Fruit fly (Drosophila melanogaster) ovary, adult (tissue): ENCODE results near the gene vrs.

Experiments used
- CG17801 ChIP-seq: fragments of 200-800 bp; optimal IDR thresholded peaks from 2 replicates; lab custom pipeline; 2019; ENCODE audit warnings: missing biosample characterization, mild to moderate bottlenecking, missing genetic modification characterization, moderate library complexity; ENCODE audit not compliant: partially characterized antibody

vrs gene

DNA sequence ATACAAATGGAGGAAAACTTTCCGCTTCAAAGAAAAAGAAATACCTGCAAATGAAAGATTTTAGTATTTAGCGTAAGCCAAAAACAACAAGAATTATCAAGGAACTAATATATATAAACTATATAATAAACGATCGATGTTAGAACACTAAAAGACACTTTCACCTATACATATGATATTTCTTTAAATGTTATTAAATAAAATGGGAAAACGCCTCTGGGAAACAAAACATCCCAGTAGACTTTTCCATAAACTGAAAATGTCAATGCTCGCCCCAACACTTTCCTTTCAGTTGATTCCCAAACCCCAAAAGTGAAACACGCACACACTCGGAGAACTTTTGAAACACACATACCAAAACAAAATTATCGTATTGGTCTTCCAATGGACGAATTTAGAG, at the start of gene vrs:
Gene vrs, plus strand, starts transcription at position 301 of the 400 bp plus-strand sequence.
- no peak for TF ChIP-seq CG17801 (GFP tag; lab: Kevin White, UChicago)

DNA sequence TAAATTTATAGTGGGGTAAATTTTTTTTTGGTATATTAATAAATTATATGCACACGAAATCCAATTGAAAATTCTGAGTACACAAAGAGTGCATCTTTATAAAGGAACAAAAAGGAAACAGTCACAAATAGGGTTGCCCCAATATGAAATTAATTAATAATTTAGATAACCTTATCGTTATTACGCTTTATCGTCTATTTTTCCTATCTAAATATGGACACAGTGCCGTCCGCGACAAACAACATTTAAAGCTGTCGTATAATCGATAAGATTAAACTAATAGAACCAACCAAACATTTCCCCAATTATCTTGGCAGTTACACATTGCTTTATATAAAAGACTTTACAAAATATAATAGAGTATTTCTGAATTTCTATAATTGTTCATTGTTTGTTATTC, 49.4 kb upstream of the vrs start:
- TF ChIP-seq CG17801 (GFP tag; lab: Kevin White, UChicago) = peak; percentile 19

DNA sequence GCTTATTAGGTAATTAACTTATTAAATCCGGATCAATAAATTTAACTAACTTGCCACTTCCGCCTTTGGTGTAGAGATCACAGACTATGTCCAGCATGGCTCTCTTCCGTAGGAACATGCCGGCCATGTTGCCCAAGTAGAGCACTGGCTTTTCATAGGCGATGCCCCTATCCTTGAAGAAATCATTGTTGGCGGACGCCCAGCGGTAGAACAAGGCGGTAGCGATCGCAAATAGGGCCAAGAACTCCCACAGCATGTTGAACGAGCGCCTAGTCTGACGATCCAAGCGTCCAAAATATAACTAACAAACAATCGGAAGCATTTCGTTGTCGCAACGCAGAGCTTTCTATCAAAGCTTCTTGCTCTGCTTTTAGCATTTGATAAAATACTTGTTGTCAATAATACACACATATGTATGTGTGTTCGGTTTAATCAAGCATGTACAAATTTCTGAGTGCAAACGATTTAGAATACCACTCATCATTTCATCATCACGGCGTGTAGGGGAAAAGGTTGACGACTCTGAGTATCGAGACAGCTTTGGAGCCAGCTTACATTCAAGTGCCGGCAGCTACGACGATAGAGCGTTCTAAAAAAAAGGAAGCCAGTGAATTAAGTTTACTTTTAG, 48.7 kb upstream of the vrs start, which contains the start of gene Cyp9f3:
Gene Cyp9f3, minus strand, starts transcription at position 310 of the 628 bp plus-strand sequence.
- no peak for TF ChIP-seq CG17801 (GFP tag; lab: Kevin White, UChicago)

DNA sequence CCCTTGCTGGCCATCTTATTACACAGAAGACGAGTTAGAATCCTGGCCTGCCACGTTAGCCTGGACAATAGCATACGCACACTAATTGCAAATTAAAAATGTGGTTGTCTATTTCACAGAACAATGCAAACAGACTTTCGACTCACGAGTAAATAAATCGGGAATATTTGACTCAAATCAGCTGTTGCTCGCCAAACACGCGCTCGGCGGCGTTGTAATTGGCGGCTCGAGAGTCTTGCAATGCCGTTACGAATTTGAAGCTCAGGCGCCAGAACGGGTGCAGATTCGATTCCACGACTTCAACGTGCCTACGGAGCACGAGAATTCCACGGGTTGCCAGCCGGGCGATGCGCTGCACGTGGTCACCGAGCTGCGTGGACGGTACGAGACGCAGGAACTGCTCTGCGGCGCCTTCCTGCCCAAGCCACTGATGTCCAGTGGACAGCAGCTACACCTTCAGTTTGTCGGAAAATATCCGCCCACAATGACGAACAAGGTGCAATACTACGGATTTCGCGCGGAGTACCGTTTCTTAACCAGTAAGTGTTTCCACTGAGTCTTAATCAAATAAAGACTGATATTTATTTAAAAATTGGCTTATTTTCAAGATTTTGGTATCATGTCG, 45.7 kb upstream of the vrs start, which contains the start of gene DNAlig3:
Gene DNAlig3, minus strand, starts transcription at position 168 of the 625 bp plus-strand sequence.
- TF ChIP-seq CG17801 (GFP tag; lab: Kevin White, UChicago) = peak; percentile 67

DNA sequence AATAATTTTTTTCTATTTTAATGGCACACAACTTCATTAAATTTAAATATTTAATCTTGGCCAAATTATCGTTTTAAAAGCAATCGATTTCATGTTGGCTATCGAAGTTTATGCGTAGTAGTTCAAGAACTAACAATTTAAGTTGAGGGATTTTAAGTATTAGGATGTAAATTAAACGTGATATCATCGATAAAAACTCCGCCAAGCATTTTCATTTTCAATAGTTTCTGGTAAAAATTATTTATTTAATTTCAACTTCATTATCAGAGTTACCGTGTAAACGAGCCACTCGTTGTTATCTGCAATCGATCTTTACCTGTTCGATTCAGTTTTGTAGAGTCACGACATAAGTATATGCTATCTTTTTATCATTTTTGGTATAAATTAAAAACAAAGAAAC, 44.5 kb upstream of the vrs start:
- TF ChIP-seq CG17801 (GFP tag; lab: Kevin White, UChicago) = peak; percentile 100

DNA sequence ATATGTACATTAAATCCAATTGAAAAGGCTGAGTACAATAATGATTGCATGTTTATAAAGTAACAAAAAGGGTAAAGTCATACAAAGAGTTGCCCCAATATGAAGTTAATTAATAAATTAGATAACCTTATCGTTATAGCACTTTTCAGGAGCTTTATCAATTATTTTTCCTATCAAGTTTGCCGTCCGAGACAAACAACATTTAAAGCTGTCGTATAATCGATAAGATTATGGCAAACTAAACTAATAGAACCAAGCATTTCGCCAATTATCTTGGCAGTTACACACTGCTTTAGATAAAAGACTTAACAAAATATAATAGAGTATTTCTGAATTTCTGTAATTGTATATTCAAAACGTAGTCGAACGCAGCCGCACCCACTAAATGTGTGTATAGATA, 42.3 kb upstream of the vrs start:
- no peak for TF ChIP-seq CG17801 (GFP tag; lab: Kevin White, UChicago)

DNA sequence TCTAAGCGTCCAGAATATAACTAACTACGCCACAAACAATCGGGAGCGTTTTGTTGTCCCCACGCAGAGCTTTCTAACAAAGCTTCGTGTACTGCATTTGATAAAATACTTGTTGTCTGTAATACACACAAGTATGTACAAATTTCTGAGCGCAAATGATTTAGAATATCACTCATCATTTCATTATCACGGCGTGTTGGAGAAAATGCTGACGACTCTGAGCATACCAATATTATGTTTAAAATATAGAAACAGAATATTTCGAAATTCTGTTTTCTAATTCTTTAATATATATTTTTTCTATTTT, 41.6 kb upstream of the vrs start, which contains the start of gene Cyp9f2:
Gene Cyp9f2, minus strand, starts transcription at position 101 of the 307 bp plus-strand sequence.
- TF ChIP-seq CG17801 (GFP tag; lab: Kevin White, UChicago) = no peak

DNA sequence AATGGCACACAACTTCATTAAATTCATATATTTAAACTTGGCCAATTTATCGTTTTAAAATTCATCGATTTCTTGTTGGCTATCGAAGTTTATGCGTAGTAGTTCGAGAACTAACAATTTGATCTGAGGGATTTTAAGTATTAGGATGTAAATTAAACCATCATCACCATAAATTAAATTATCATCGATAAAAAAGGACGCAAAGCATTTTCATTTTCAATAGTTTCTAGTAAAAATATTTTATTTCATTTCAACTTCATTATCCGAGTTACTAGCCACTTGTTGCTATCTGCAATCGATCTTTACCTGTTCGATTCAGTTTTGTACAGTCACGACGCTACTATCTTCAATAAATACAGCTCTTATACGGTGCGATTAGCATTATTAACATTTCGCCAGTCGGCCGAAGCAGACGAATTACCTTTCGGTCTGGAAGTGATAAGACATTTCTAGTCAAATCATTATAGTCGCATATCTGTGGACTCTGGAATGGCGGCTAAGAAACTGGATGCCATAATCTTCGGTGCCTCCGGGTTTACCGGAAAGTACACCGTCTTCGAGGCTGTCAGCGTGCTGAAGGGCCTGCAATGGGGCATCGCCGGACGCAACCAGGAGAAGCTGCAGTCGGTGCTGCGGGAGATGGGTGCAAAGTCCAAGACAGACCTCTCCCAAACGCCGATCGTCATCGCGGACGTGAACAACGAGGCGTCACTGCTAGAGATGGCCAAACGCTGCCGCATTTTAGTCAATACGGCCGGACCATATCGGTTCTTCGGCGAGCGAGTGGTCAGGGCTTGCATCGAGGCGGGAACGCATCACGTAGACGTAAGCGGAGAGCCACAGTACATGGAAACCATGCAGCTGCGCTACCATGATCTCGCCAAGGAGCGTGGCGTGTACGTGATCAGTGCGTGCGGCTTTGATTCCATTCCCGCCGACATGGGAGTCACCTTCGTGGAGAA, 40.9 kb upstream of the vrs start, which contains the start of gene CG5167:
Gene CG5167, plus strand, starts transcription at position 298 of the 962 bp plus-strand sequence.
- peak; percentile 75 for TF ChIP-seq CG17801 (GFP tag; lab: Kevin White, UChicago)

DNA sequence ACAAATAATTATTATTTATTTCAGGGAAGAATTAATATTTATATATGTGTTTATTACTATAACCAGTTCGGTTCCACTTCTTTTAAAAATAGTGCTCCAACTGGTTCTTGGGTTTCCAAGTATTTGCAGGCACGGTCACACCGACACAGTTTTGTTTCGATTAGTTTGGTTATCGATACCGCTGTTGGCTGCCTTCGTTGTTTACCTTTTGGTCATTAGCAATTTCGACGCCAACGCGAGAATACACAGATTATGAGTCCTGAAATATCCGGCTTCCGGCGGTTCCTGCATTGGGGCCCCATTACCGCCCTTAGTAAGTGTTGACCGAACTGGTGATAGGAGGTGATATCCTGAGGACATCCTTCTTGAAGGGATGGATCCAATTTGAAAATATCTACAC, 39.3 kb upstream of the vrs start, which contains the start of gene CG5196:
Gene CG5196, plus strand, starts transcription at position 157 of the 400 bp plus-strand sequence.
- peak; percentile 25 for TF ChIP-seq CG17801 (GFP tag; lab: Kevin White, UChicago)

DNA sequence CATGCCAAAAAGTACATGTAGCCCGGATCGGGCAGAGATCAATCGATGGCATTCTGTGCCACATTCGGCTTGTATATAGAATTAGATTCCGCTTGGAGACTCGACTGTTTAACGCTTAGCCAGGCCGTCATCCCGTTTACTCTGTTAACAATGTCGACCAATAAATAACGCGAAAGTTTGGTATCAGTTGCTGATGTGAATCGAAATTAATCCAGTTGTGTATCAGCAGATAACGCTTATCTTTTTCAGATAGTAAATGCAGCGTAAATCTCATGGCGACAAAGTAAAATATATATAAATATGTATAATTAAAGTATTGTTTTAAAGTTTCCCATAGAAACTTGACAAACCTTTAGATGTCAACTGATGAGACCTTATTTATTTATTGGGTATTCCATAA, 36.0 kb upstream of the vrs start:
- no peak for TF ChIP-seq CG17801 (GFP tag; lab: Kevin White, UChicago)

DNA sequence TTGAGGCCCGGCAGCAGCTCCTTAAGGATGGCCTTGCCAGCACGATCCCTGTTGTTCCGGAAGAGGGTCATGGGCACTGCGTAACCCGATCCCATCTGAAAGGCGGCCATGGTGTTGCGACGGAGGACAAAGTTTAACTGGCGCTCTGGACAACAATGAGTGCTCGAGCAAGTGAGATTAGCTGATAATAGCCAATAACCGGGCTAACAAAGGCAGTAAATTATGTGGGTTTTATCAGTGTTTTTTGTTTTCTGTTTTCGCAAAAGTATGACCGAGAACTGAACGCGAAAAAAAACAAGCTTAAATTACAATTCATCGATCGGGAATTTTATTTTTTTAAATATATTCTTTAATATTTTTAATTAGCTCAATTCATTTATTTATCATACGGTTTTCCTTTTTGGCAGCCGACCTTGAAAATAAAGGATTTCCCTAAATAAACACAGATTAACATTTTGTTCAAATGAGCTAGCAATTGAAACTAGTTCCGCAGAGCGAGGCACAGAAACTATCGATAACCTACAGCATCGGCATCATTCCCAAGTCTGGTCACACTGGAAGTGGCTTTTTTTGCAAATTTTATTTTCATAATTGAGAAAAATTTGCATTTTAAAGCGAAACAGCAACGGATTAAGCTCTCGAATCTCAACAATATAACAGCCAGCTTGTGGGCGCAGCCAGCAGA, 34.0 kb upstream of the vrs start, which contains the start of the genes Dip-C and pps:
Gene Dip-C, minus strand, starts transcription at position 486 of the 685 bp plus-strand sequence.
Gene pps, plus strand, starts transcription at position 555 of the 685 bp plus-strand sequence.
- peak; percentile 41 for TF ChIP-seq CG17801 (GFP tag; lab: Kevin White, UChicago)

DNA sequence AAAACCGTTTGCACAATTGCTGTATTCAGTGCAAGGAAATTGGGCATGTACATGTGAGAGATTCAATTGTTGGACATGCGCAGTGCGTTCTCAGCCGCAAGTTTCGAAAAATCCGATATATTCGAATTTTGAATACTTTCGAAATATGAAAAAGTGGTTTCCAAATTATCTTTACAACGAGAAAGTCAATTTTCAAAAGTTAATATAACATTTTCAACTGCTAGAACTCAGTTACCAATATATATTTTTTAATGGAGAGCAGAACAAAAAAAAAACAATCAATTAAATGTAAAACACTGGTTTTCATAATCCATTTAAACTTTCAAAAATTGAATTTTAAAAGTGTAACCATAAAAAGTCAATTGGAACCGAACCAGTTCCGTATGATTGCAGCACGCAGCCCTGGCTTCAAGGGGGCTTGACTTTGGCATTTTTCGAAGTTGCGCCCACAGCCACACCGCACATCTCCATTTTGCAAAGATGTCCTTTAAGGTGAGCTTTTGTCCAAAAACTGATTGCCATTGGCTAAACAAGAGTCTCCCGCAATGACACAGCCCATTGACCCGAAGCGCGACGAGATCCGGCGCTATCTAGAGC, 25.0 kb upstream of the vrs start, which contains the start of the genes Scgbeta and CG17202:
Gene Scgbeta, minus strand, starts transcription at position 51 of the 597 bp plus-strand sequence.
Gene CG17202, plus strand, starts transcription at position 390 of the 597 bp plus-strand sequence.
- no peak for TF ChIP-seq CG17801 (GFP tag; lab: Kevin White, UChicago)

DNA sequence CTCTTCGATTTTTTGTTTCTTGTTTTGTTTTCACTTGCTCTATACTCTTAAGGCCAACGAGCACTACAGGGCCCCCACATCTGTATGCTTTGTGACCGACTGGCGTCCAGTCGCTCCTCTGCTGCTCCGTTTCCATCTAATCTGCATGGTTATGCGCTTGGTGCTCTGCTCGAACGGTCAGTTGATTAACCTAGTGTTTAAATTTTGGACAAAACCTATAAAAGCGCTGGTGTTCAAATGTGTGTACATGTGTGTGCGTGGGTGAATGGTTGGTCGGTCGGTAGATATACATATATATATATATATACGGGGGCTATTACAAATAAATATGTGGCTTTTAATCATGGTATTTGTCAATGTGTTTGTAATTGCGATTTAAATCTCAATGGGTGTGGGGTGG, 23.5 kb upstream of the vrs start:
- TF ChIP-seq CG17801 (GFP tag; lab: Kevin White, UChicago) = no peak
